Fruit fly (Drosophila melanogaster) S2 (cell line): Measurements from ENCODE around the gene smid.

ENCODE experiments used
- CG8478 ChIP-seq: fragments of >200 bp; optimal IDR thresholded peaks from 2 replicates; lab custom pipeline; 2018
- CTCF ChIP-seq, 2 experiments: fragments of >200 bp; optimal IDR thresholded peaks; 2 replicates each; lab custom pipeline; 2018

DNA sequence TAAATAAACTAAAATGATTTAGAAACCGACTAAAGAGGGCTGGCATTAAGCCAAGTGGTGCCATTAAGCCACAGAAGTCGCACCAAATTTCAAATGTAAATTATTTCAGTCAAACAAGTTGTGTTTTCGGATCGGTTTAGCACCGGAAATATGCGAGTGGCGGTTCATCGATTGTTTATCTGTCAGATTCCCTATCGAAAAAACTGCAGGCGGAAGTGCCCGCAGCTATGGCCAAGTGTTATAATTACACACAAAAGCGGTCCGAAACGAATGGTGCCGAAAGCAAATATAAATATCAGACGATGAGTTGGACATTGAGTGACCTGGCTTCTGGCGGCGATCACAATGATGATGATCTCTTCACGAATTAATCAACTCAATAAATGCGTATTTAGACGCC is 8.6 kb downstream of the smid start:
- no peak for TF ChIP-seq CG8478 (lab: Kevin White, UChicago)
- no peak for TF ChIP-seq CTCF (optimal IDR thresholded peaks at IDR 0.05; lab: Kevin White, UChicago)
